Worm (Caenorhabditis elegans) whole organism, L1 larva: ENCODE measurements around the gene sar-1.

Experiments
- C16A3.4 ChIP-seq: fragments of 150-350 bp; optimal IDR thresholded peaks from 2 replicates; lab custom pipeline; 2014; ENCODE audit warnings: missing biosample characterization, missing genetic modification characterization
- F16B12.6 ChIP-seq: fragments of 150-350 bp; optimal IDR thresholded peaks from 2 replicates; lab custom pipeline; 2014; ENCODE audit warnings: missing biosample characterization, missing genetic modification characterization
- aha-1 ChIP-seq: fragments of 150-350 bp; optimal IDR thresholded peaks from 2 replicates; lab custom pipeline; 2014; ENCODE audit warnings: missing biosample characterization, missing genetic modification characterization
- aly-2 ChIP-seq: fragments of 150-350 bp; optimal IDR thresholded peaks from 2 replicates; lab custom pipeline; 2014; ENCODE audit warnings: missing biosample characterization, missing genetic modification characterization
- blmp-1 ChIP-seq: fragments of 150-350 bp; optimal IDR thresholded peaks from 2 replicates; lab custom pipeline; 2014; ENCODE audit warnings: missing biosample characterization, missing genetic modification characterization
- ceh-63 ChIP-seq: fragments of 200-800 bp; sonication (Bioruptor generic); optimal IDR thresholded peaks from 2 replicates; lab custom pipeline; 2018; ENCODE audit warnings: mild to moderate bottlenecking, missing genetic modification characterization, missing compliant biosample characterization
- ceh-82 ChIP-seq, 3 experiments: fragments of 150-350 bp in 1 of 3; sonication (generic microtip) in 2 of 3; optimal IDR thresholded peaks; 2 replicates each; lab custom pipeline; 2014 to 2017; ENCODE audit warnings: missing biosample characterization in 3 of 3, missing genetic modification characterization in 3 of 3
- dpl-1 ChIP-seq, 3 experiments: fragments of 150-350 bp in 2 of 3; sonication (generic microtip) in 1 of 3; optimal IDR thresholded peaks; 2 replicates each; lab custom pipeline; 2014 to 2017; ENCODE audit warnings: missing biosample characterization in 3 of 3, missing genetic modification characterization in 3 of 3, missing genetic modification reagents in 3 of 3
- dsc-1 ChIP-seq: sonication (generic microtip); optimal IDR thresholded peaks from 2 replicates; lab custom pipeline; 2016; ENCODE audit warnings: mild to moderate bottlenecking, missing genetic modification characterization, missing compliant biosample characterization
- efl-1 ChIP-seq, 4 experiments: fragments of 150-350 bp; optimal IDR thresholded peaks in 3 of 4; peaks in 1 of 4; 1 replicate in 1 of 4; 2 replicates in 3 of 4; lab custom pipeline; 2014; ENCODE audit warnings: missing biosample characterization in 2 of 4, missing genetic modification characterization in 2 of 4, missing genetic modification reagents in 2 of 4
- ets-5 ChIP-seq: fragments of 200-800 bp; sonication (Bioruptor generic); IDR thresholded peaks from 2 replicates; pipeline ENCODE4 v1.3.6; 2022; ENCODE audit warnings: missing genetic modification characterization, missing compliant biosample characterization
- fkh-10 ChIP-seq: sonication (generic microtip); optimal IDR thresholded peaks from 2 replicates; lab custom pipeline; 2017; ENCODE audit warnings: missing biosample characterization, missing genetic modification reagents, missing genetic modification characterization
- fkh-4 ChIP-seq: sonication (generic microtip); optimal IDR thresholded peaks from 2 replicates; lab custom pipeline; 2016; ENCODE audit warnings: missing compliant biosample characterization, missing genetic modification characterization, borderline replicate concordance
- hpl-2 ChIP-seq: fragments of 150-350 bp; optimal IDR thresholded peaks from 2 replicates; lab custom pipeline; 2014; ENCODE audit warnings: missing biosample characterization, missing genetic modification reagents, missing genetic modification characterization
- irx-1 ChIP-seq: sonication (generic microtip); optimal IDR thresholded peaks from 2 replicates; lab custom pipeline; 2016; ENCODE audit warnings: missing genetic modification characterization, missing compliant biosample characterization
- isw-1 ChIP-seq: fragments of 200-800 bp; sonication (Bioruptor generic); IDR thresholded peaks from 2 replicates; pipeline ENCODE4 v1.3.6; 2022; ENCODE audit warnings: missing genetic modification characterization, missing compliant biosample characterization
- lin-13 ChIP-seq: fragments of 150-350 bp; optimal IDR thresholded peaks from 2 replicates; lab custom pipeline; 2014; ENCODE audit warnings: missing biosample characterization, missing genetic modification reagents, missing genetic modification characterization
- lin-14 ChIP-seq: fragments of 200-800 bp; sonication (Bioruptor generic); optimal IDR thresholded peaks from 2 replicates; lab custom pipeline; 2018; ENCODE audit warnings: mild to moderate bottlenecking, missing genetic modification characterization, moderate library complexity, missing compliant biosample characterization
- lin-35 ChIP-seq, 2 experiments: fragments of 150-350 bp; optimal IDR thresholded peaks; 2 replicates each; lab custom pipeline; 2014; ENCODE audit warnings: missing biosample characterization in 2 of 2, missing genetic modification characterization in 2 of 2, missing genetic modification reagents in 2 of 2
- lin-39 ChIP-seq: fragments of 150-350 bp; optimal IDR thresholded peaks from 2 replicates; lab custom pipeline; 2014; ENCODE audit warnings: missing biosample characterization, missing genetic modification reagents, missing genetic modification characterization
- mdl-1 ChIP-seq, 2 experiments: fragments of 150-350 bp; optimal IDR thresholded peaks; 2 replicates each; lab custom pipeline; 2014 to 2017; ENCODE audit warnings: missing biosample characterization in 2 of 2, missing genetic modification characterization in 2 of 2, inconsistent platforms in 1 of 2
- nhr-12 ChIP-seq: sonication (generic microtip); optimal IDR thresholded peaks from 2 replicates; lab custom pipeline; 2017; ENCODE audit warnings: missing biosample characterization, missing genetic modification characterization
- nhr-19 ChIP-seq: fragments of 200-800 bp; sonication (Bioruptor generic); conservative IDR thresholded peaks from 2 replicates; pipeline ENCODE4 v1.3.6; 2022; ENCODE audit warnings: missing genetic modification characterization, missing compliant biosample characterization
- nhr-237 ChIP-seq: fragments of 150-350 bp; optimal IDR thresholded peaks from 2 replicates; lab custom pipeline; 2014; ENCODE audit warnings: missing biosample characterization, missing genetic modification characterization
- nhr-28 ChIP-seq: fragments of 150-350 bp; optimal IDR thresholded peaks from 2 replicates; lab custom pipeline; 2014; ENCODE audit warnings: missing biosample characterization, missing genetic modification characterization
- nhr-47 ChIP-seq: sonication (generic microtip); optimal IDR thresholded peaks from 2 replicates; lab custom pipeline; 2016; ENCODE audit warnings: mild to moderate bottlenecking, missing genetic modification characterization, moderate library complexity, missing compliant biosample characterization
- nhr-77 ChIP-seq: fragments of 150-350 bp; optimal IDR thresholded peaks from 2 replicates; lab custom pipeline; 2014; ENCODE audit warnings: missing biosample characterization, missing genetic modification characterization
- nhr-84 ChIP-seq: sonication (generic microtip); optimal IDR thresholded peaks from 2 replicates; lab custom pipeline; 2017; ENCODE audit warnings: missing biosample characterization, missing genetic modification characterization
- nhr-85 ChIP-seq: sonication (generic microtip); peaks from one replicate; lab custom pipeline; 2016; ENCODE audit warnings: missing genetic modification characterization, inconsistent platforms, missing compliant biosample characterization
- pax-3 ChIP-seq: fragments of 200-800 bp; sonication (Bioruptor generic); optimal IDR thresholded peaks from 2 replicates; lab custom pipeline; 2018; ENCODE audit warnings: mild to moderate bottlenecking, missing genetic modification characterization, moderate library complexity, missing compliant biosample characterization
- pqm-1 ChIP-seq: sonication (generic microtip); optimal IDR thresholded peaks from 3 replicates; lab custom pipeline; 2017; ENCODE audit warnings: missing biosample characterization, missing genetic modification characterization
- rnt-1 ChIP-seq: sonication (generic microtip); optimal IDR thresholded peaks from 2 replicates; lab custom pipeline; 2016; ENCODE audit warnings: mild to moderate bottlenecking, missing genetic modification characterization, moderate library complexity, missing compliant biosample characterization
- skn-1 ChIP-seq: fragments of 150-350 bp; optimal IDR thresholded peaks from 2 replicates; lab custom pipeline; 2014; ENCODE audit warnings: missing biosample characterization, missing genetic modification characterization
- snpc-4 ChIP-seq: fragments of 150-350 bp; optimal IDR thresholded peaks from 2 replicates; lab custom pipeline; 2014; ENCODE audit warnings: missing biosample characterization, missing genetic modification characterization
- snu-23 ChIP-seq: sonication (generic microtip); optimal IDR thresholded peaks from 2 replicates; lab custom pipeline; 2016; ENCODE audit warnings: missing genetic modification characterization, missing compliant biosample characterization
- sptf-1 ChIP-seq: fragments of 150-350 bp; optimal IDR thresholded peaks from 2 replicates; lab custom pipeline; 2014; ENCODE audit warnings: missing biosample characterization, missing genetic modification characterization
- tbx-2 ChIP-seq: sonication (generic microtip); optimal IDR thresholded peaks from 2 replicates; lab custom pipeline; 2016; ENCODE audit warnings: missing genetic modification characterization, missing compliant biosample characterization
- unc-130 ChIP-seq: fragments of 150-350 bp; optimal IDR thresholded peaks from 2 replicates; lab custom pipeline; 2017; ENCODE audit warnings: missing biosample characterization, missing genetic modification characterization, inconsistent platforms
- unc-62 ChIP-seq: fragments of 150-350 bp; optimal IDR thresholded peaks from 2 replicates; lab custom pipeline; 2014; ENCODE audit warnings: missing biosample characterization, missing genetic modification reagents, missing genetic modification characterization
- unc-86 ChIP-seq: sonication (generic microtip); optimal IDR thresholded peaks from 2 replicates; lab custom pipeline; 2016; ENCODE audit warnings: missing genetic modification characterization, missing compliant biosample characterization
- ztf-11 ChIP-seq, 2 experiments: sonication (generic microtip); optimal IDR thresholded peaks; 2 replicates each; lab custom pipeline; 2016 to 2017; ENCODE audit warnings: missing genetic modification characterization in 2 of 2, missing biosample characterization in 1 of 2, missing compliant biosample characterization in 1 of 2
- ztf-4 ChIP-seq: fragments of 150-350 bp; optimal IDR thresholded peaks from 2 replicates; lab custom pipeline; 2014; ENCODE audit warnings: missing biosample characterization, missing genetic modification characterization

The sar-1 gene

DNA sequence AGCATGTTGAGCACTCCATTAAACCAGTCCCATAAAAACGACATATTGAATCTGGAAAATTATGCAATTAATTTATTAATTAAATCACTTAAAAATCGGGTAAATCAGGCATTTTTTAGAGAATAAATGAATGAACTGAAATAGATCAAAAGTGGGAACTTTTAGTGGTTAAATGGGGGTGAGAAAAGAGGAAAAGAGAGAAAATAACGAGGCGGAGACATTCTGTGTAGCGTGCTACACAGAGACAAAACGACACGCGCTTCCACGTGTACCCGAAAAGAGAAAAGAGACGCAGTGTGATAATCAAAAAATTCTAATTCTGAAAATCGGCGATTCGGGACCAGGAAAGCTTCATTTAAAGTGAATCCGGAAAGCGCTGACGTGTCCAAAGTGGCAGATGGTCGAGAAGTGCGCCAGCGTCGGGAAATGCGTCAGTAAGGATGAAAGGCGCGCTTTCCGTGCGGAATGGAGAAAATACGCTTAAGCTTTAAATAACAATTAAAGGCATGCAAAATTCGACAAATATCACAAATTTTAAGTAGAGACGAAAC is at the start of gene sar-1 (continued):
- TF ChIP-seq F16B12.6 (tag; lab: Kevin White, UChicago) (peak; percentile 60), nhr-84 (tag; lab: Kevin White, UChicago) (no peak), pqm-1 (tag; lab: Kevin White, UChicago) (no peak), unc-130 (peak; percentile 35), unc-62 (GFP tag; lab: Kevin White, UChicago) (no peak), nhr-237 (tag; lab: Kevin White, UChicago) (peak; percentile 41), snu-23 (peak; percentile 90), sptf-1 (tag; lab: Kevin White, UChicago) (no peak), lin-14 (GFP tag; lab: Kevin White, UChicago) (peak; percentile 88), fkh-10 (GFP tag; lab: Kevin White, UChicago) (peak; percentile 54), ceh-63 (GFP tag; lab: Kevin White, UChicago) (no peak), nhr-85 (tag; lab: Kevin White, UChicago) (peak; percentile 85), aly-2 (tag; lab: Kevin White, UChicago) (peak; percentile 62), lin-13 (GFP tag; lab: Kevin White, UChicago) (peak; percentile 81), isw-1 (peak; percentile 74), rnt-1 (peak; percentile 91), ztf-4 (tag; lab: Kevin White, UChicago) (peak; percentile 53), snpc-4 (peak; percentile 41), tbx-2 (tag; lab: Kevin White, UChicago) (peak; percentile 88), mdl-1 (tag; optimal IDR thresholded peaks at IDR 0.05; lab: Kevin White, UChicago) (peak in 1 of 2 experiments; percentile 45), nhr-77 (tag; lab: Kevin White, UChicago) (peak; percentile 64), lin-39 (tag; lab: Kevin White, UChicago) (peak; percentile 74), ztf-11 (tag; optimal IDR thresholded peaks at IDR 0.05; lab: Kevin White, UChicago) (peak in 1 of 2 experiments; percentile 31), fkh-4 (tag; lab: Kevin White, UChicago) (no peak), dsc-1 (peak; percentile 91), nhr-28 (no peak), hpl-2 (peak; percentile 52), skn-1 (peak; percentile 48), nhr-12 (tag; lab: Kevin White, UChicago) (no peak), irx-1 (tag; lab: Kevin White, UChicago) (peak; percentile 85), nhr-47 (tag; lab: Kevin White, UChicago) (peak; percentile 94), ets-5 (GFP tag; lab: Robert Waterston, UW) (no peak), dpl-1 (GFP tag; optimal IDR thresholded peaks at IDR 0.05; lab: Kevin White, UChicago) (peak; percentile 58 to 83 (median 80))

DNA sequence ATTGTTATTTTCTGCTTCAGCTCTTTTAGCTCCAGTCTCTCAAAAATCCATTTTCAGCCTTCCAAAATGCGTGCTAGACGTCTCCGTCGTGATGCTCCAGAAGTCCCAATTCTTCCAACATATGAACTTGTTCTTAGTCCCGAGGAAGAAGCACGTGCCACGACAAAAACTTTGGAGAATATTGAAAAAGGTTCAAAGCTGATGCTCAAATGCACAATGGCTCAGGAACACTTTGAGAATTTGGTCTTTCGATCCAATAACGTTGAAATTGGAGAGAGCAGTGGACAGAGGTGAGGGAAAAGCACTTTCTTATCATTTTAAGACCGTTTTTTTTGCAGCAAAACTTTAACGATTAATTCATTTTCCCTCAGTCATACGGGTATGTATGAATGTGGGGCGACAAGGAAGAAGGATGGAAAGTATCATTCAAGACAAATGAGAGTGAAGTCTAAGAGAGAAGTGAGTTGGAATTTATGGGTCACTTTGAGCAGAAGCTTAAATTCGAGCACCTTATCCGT is 49.5 kb upstream of the sar-1 start, which contains the start of gene igeg-1:
Gene igeg-1 (plus strand): TSS at position 51 of the 518 bp plus-strand sequence.
- no peak for TF ChIP-seq efl-1 (optimal IDR thresholded peaks at IDR 0.05; lab: Kevin White, UChicago)
- peak in 1 of 2 experiments; percentile 28 for TF ChIP-seq efl-1 (GFP tag; optimal IDR thresholded peaks at IDR 0.05 in 1 of 2; lab: Kevin White, UChicago)
- TF ChIP-seq unc-86: no peak
- TF ChIP-seq pax-3: no peak
- TF ChIP-seq aha-1 (tag; lab: Kevin White, UChicago): no peak

- TF ChIP-seq ztf-11 (tag; optimal IDR thresholded peaks at IDR 0.05; lab: Kevin White, UChicago): no peak
- no peak for TF ChIP-seq unc-62 (GFP tag; lab: Kevin White, UChicago)
Observed at ce11 chrIV:4559160-4559559, 46.0 kb upstream of the sar-1 start.

ce11 chrIV:4557731-4558130 is 44.6 kb upstream of the sar-1 start:
- TF ChIP-seq nhr-77 (tag; lab: Kevin White, UChicago) (peak; percentile 9), nhr-85 (tag; lab: Kevin White, UChicago) (peak; percentile 58), C16A3.4 (tag; lab: Kevin White, UChicago) (no peak), ztf-4 (tag; lab: Kevin White, UChicago) (no peak), isw-1 (no peak), nhr-19 (GFP tag; lab: Robert Waterston, UW) (no peak), efl-1 (optimal IDR thresholded peaks at IDR 0.05; lab: Kevin White, UChicago) (no peak), efl-1 (GFP tag; optimal IDR thresholded peaks at IDR 0.05 in 1 of 2; lab: Kevin White, UChicago) (peak in 1 of 2 experiments; percentile 90), lin-35 (GFP tag; optimal IDR thresholded peaks at IDR 0.05; lab: Kevin White, UChicago) (peak in 1 of 2 experiments; percentile 12), blmp-1 (tag; lab: Kevin White, UChicago) (peak; percentile 51), ceh-82 (tag; optimal IDR thresholded peaks at IDR 0.05; lab: Kevin White, UChicago) (no peak), nhr-28 (no peak), lin-14 (GFP tag; lab: Kevin White, UChicago) (peak; percentile 27)
